Fruit fly (Drosophila melanogaster) Kc167 (cell line): ENCODE data around the gene CG2162.

Source experiments
- Myc ChIP-seq: fragments of >200 bp; optimal IDR thresholded peaks from 2 replicates; lab custom pipeline; 2017; ENCODE audit warnings: missing external identifiers
- insv ChIP-seq: fragments of >200 bp; optimal IDR thresholded peaks from 3 replicates; lab custom pipeline; 2018; ENCODE audit warnings: missing external identifiers

- TF ChIP-seq Myc (lab: Kevin White, UChicago) (no peak), insv (lab: Kevin White, UChicago) (no peak)
These were observed 11.5 kb downstream of the CG2162 start, which contains the start of the genes scramb2 and Sk2 for dm6 chr3L:3046325-3047156.
